Worm (Caenorhabditis elegans): ENCODE measurements around the gene C03B8.3.

ce11 chrIII:7710066-7710465 is 2.0 kb upstream of the C03B8.3 start:
- no peak for TF ChIP-seq ama-1 (optimal IDR thresholded peaks at IDR 0.05)
- 0 out of 2 replicates have a peak, but pooled peaks have one; percentile 27 for TF ChIP-seq egl-43 (GFP tag; IDR thresholded peaks at IDR 0.05)
- no peak for TF ChIP-seq pha-4 (GFP tag; IDR thresholded peaks at IDR 0.05)
- peak; percentile 28 for TF ChIP-seq pha-4 (tag; optimal IDR thresholded peaks at IDR 0.05)
